Fruit fly (Drosophila melanogaster) whole organism, embryonic: ENCODE data around the gene CG3652.

ENCODE experiments used
- CG31365 ChIP-seq: fragments of 200-800 bp; sonication (Bioruptor generic); optimal IDR thresholded peaks from 2 replicates; lab custom pipeline; 2018; ENCODE audit warnings: missing biosample characterization, mild to moderate bottlenecking, missing genetic modification characterization
- CG6683 ChIP-seq: fragments of 200-800 bp; sonication (Bioruptor generic); optimal IDR thresholded peaks from 2 replicates; lab custom pipeline; 2017; ENCODE audit warnings: missing biosample characterization, mild to moderate bottlenecking, missing genetic modification characterization, missing genetic modification reagents
- Gug ChIP-seq: fragments of 200-800 bp; sonication (Bioruptor generic); IDR thresholded peaks from 4 replicates; pipeline ENCODE4 v1.3.6; 2022; ENCODE audit warnings: missing biosample characterization, missing genetic modification characterization
- cg ChIP-seq: fragments of 200-800 bp; sonication (Bioruptor generic); optimal IDR thresholded peaks from 3 replicates; lab custom pipeline; 2019; ENCODE audit warnings: missing biosample characterization, mild to moderate bottlenecking, missing genetic modification characterization, moderate library complexity
- p53 ChIP-seq: fragments of 200-800 bp; sonication (Bioruptor generic); optimal IDR thresholded peaks from 2 replicates; lab custom pipeline; 2016; ENCODE audit warnings: missing biosample characterization, missing genetic modification characterization

- no peak for TF ChIP-seq p53 (GFP tag; lab: Kevin White, UChicago)
- no peak for TF ChIP-seq cg
- TF ChIP-seq Gug (GFP tag; lab: Robert Waterston, UW), result no peak
- TF ChIP-seq CG31365, result no peak
- TF ChIP-seq CG6683 (GFP tag; lab: Kevin White, UChicago), result no peak
Measured at dm6 chr2L:4364914-4365313, 28.8 kb downstream of the CG3652 start.
